Fruit fly (Drosophila melanogaster) whole organism, adult: ENCODE measurements around the gene FASN1.
A peak's percentile ranks its signal among the peaks of the same experiment; 100 is the strongest.

Source experiments
- CG11617 ChIP-seq: fragments of 200-800 bp; sonication (Bioruptor generic); optimal IDR thresholded peaks from 2 replicates; lab custom pipeline; 2017; ENCODE audit warnings: mild to moderate bottlenecking, missing biosample characterization, missing genetic modification reagents, missing genetic modification characterization
- CG12768 ChIP-seq: fragments of 200-800 bp; sonication (Bioruptor generic); optimal IDR thresholded peaks from 2 replicates; lab custom pipeline; 2017; ENCODE audit warnings: missing biosample characterization, missing genetic modification characterization, mild to moderate bottlenecking, moderate library complexity, missing genetic modification reagents
- CG14711 ChIP-seq: fragments of 200-800 bp; sonication (Bioruptor generic); optimal IDR thresholded peaks from 2 replicates; lab custom pipeline; 2018; ENCODE audit warnings: missing biosample characterization, mild to moderate bottlenecking, missing genetic modification characterization, moderate library complexity
- CG1620 ChIP-seq: fragments of 200-800 bp; sonication (Bioruptor generic); optimal IDR thresholded peaks from 2 replicates; lab custom pipeline; 2016; ENCODE audit warnings: missing biosample characterization, missing genetic modification characterization
- CG33017 ChIP-seq: fragments of 200-800 bp; sonication (Bioruptor generic); optimal IDR thresholded peaks from 2 replicates; lab custom pipeline; 2018; ENCODE audit warnings: missing biosample characterization, mild to moderate bottlenecking, missing genetic modification characterization, moderate library complexity
- CG5204 ChIP-seq: fragments of 200-800 bp; sonication (Bioruptor generic); optimal IDR thresholded peaks from 2 replicates; lab custom pipeline; 2016; ENCODE audit warnings: missing biosample characterization, missing genetic modification characterization
- CG7045 ChIP-seq: fragments of 200-800 bp; sonication (Bioruptor generic); optimal IDR thresholded peaks from 2 replicates; lab custom pipeline; 2017; ENCODE audit warnings: missing biosample characterization, mild to moderate bottlenecking, missing genetic modification characterization
- CG7101 ChIP-seq: fragments of 200-800 bp; sonication (Bioruptor generic); optimal IDR thresholded peaks from 2 replicates; lab custom pipeline; 2018; ENCODE audit warnings: missing biosample characterization, mild to moderate bottlenecking, missing genetic modification characterization, moderate library complexity
- Clk ChIP-seq: fragments of 200-800 bp; sonication (Bioruptor generic); optimal IDR thresholded peaks from 2 replicates; lab custom pipeline; 2017; ENCODE audit warnings: missing biosample characterization, missing genetic modification characterization
- Crg-1 ChIP-seq: fragments of 200-800 bp; sonication (Bioruptor generic); optimal IDR thresholded peaks from 2 replicates; lab custom pipeline; 2016; ENCODE audit warnings: missing biosample characterization, missing genetic modification characterization
- Hr96 ChIP-seq: fragments of 200-800 bp; sonication (Bioruptor generic); optimal IDR thresholded peaks from 2 replicates; lab custom pipeline; 2016; ENCODE audit warnings: missing biosample characterization, missing genetic modification characterization
- Mnt ChIP-seq: fragments of 200-800 bp; sonication (Bioruptor generic); optimal IDR thresholded peaks from 2 replicates; lab custom pipeline; 2016; ENCODE audit warnings: missing biosample characterization, mild to moderate bottlenecking, missing genetic modification characterization
- bab1 ChIP-seq: fragments of 200-800 bp; sonication (Bioruptor generic); optimal IDR thresholded peaks from 3 replicates; lab custom pipeline; 2019; ENCODE audit warnings: missing biosample characterization, mild to moderate bottlenecking, missing genetic modification characterization, moderate library complexity
- cic ChIP-seq: fragments of 200-800 bp; sonication (Bioruptor generic); optimal IDR thresholded peaks from 2 replicates; lab custom pipeline; 2017; ENCODE audit warnings: missing biosample characterization, mild to moderate bottlenecking, missing genetic modification characterization, moderate library complexity
- cnc ChIP-seq, 2 experiments: fragments of >200 bp; optimal IDR thresholded peaks; 2 replicates each; lab custom pipeline; 2017
- kay ChIP-seq: fragments of 200-800 bp; sonication (Bioruptor generic); peaks from one replicate; lab custom pipeline; 2016; ENCODE audit warnings: missing biosample characterization, missing genetic modification characterization, borderline replicate concordance
- ovo ChIP-seq: fragments of 200-800 bp; sonication (Bioruptor generic); optimal IDR thresholded peaks from 2 replicates; lab custom pipeline; 2016; ENCODE audit warnings: missing biosample characterization, missing genetic modification characterization
- pad ChIP-seq: fragments of 200-800 bp; sonication (Bioruptor generic); optimal IDR thresholded peaks from 3 replicates; lab custom pipeline; 2017; ENCODE audit warnings: missing biosample characterization, missing genetic modification characterization, mild to moderate bottlenecking, moderate library complexity, missing genetic modification reagents
- tj ChIP-seq: fragments of 200-800 bp; sonication (Bioruptor generic); optimal IDR thresholded peaks from 3 replicates; lab custom pipeline; 2017; ENCODE audit warnings: missing biosample characterization, mild to moderate bottlenecking, missing genetic modification characterization, moderate library complexity
- toe ChIP-seq: fragments of 200-800 bp; sonication (Bioruptor generic); optimal IDR thresholded peaks from 2 replicates; lab custom pipeline; 2016; ENCODE audit warnings: missing biosample characterization, missing genetic modification characterization

Gene FASN1

DNA sequence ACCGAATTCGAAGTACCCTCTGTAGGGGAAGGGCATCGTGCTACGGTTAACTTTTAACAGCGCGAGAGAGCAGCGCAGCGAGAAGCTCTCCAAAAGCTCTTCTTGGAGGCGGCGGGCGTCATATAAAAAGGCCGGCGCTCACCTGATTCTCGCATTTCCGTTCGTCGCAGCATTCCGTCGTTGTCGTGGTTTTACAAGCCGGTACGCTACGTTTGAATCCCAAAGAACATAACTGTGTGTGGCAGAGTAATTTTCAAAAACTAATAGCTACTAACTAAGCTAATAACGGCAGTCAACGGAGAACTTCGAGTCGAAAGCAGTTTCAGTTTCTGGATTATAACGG lies at the start of gene FASN1:
Gene FASN1, plus strand, starts transcription at position 151 of the 343 bp plus-strand sequence.
- peak; percentile 67 for TF ChIP-seq Hr96 (GFP tag; lab: Kevin White, UChicago)
- no peak for TF ChIP-seq Clk
- TF ChIP-seq CG11617 (GFP tag; lab: Kevin White, UChicago) = peak; percentile 0
- TF ChIP-seq cic = peak; percentile 55
- peak; percentile 61 for TF ChIP-seq ovo (GFP tag; lab: Kevin White, UChicago)
- peak; percentile 81 for TF ChIP-seq Mnt (GFP tag; lab: Kevin White, UChicago)
- peak; percentile 8 for TF ChIP-seq tj (GFP tag; lab: Kevin White, UChicago)
- TF ChIP-seq CG1620 = peak; percentile 69
- TF ChIP-seq CG14711 = peak; percentile 25
- peak; percentile 69 for TF ChIP-seq CG33017 (tag; lab: Kevin White, UChicago)
- peak; percentile 64 for TF ChIP-seq pad (GFP tag; lab: Kevin White, UChicago)
- TF ChIP-seq cnc (optimal IDR thresholded peaks at IDR 0.05; lab: Kevin White, UChicago) = no peak
- TF ChIP-seq CG7045 (GFP tag; lab: Kevin White, UChicago) = peak; percentile 43
- no peak for TF ChIP-seq toe (GFP tag; lab: Kevin White, UChicago)
- TF ChIP-seq bab1 (GFP tag; lab: Kevin White, UChicago) = peak; percentile 87
- peak; percentile 59 for TF ChIP-seq CG7101
- TF ChIP-seq CG12768 (GFP tag; lab: Kevin White, UChicago) = peak; percentile 81
- TF ChIP-seq CG5204 (GFP tag; lab: Kevin White, UChicago) = no peak
- TF ChIP-seq kay (GFP tag; lab: Kevin White, UChicago) = no peak
- peak; percentile 78 for TF ChIP-seq Crg-1

DNA sequence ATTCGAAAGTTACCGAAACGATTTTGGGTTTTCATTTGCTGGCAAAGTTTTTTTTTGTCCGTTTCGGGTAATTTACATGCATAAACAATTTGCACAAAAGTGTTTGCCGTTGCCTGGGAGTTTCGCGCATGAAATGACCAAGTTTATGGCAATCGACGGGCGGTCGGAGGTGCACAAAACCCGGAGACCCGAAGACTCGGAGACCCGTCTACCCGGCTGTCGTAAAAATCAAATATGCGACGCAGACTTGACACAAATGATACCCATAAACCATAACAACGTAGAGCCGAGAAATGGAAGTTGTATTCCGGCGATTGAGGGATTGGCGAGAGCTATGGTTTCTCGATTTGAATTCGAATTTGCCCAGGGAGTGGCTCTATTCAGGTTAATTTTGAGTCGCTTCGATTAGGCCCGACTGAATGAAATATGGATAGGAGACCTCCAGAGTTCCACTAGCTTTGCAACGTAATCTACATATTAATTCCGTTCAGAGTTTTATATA lies 49.4 kb upstream of the FASN1 start:
- no peak for TF ChIP-seq CG1620
- TF ChIP-seq tj (GFP tag; lab: Kevin White, UChicago) = no peak
- TF ChIP-seq Crg-1 = no peak
- TF ChIP-seq kay (GFP tag; lab: Kevin White, UChicago) = no peak
- no peak for TF ChIP-seq Hr96 (GFP tag; lab: Kevin White, UChicago)
- TF ChIP-seq toe (GFP tag; lab: Kevin White, UChicago) = no peak
- TF ChIP-seq CG12768 (GFP tag; lab: Kevin White, UChicago) = no peak
- no peak for TF ChIP-seq cic
- no peak for TF ChIP-seq CG7045 (GFP tag; lab: Kevin White, UChicago)
- TF ChIP-seq ovo (GFP tag; lab: Kevin White, UChicago) = no peak
- TF ChIP-seq Clk = no peak

DNA sequence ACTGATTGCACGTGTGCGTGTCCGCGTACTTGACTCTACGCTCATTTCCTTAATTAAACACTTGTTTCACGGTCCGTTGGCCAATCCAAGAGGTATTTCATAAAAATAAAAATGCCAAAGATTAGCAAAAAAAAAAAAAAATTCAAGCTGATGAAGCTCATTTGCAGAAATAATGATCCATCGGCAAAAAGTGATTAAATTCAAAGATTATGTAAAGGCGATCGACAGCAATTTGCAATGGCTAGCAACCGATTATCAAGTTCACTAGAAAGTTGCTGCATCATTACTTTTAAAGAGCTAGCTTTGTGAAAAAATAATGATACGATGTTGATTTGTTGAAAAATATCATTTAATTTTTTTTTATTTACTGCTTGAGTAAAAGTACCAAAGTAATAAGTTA lies 47.0 kb upstream of the FASN1 start:
- TF ChIP-seq Clk = no peak
- TF ChIP-seq CG5204 (GFP tag; lab: Kevin White, UChicago) = no peak
- TF ChIP-seq tj (GFP tag; lab: Kevin White, UChicago) = peak; percentile 96

DNA sequence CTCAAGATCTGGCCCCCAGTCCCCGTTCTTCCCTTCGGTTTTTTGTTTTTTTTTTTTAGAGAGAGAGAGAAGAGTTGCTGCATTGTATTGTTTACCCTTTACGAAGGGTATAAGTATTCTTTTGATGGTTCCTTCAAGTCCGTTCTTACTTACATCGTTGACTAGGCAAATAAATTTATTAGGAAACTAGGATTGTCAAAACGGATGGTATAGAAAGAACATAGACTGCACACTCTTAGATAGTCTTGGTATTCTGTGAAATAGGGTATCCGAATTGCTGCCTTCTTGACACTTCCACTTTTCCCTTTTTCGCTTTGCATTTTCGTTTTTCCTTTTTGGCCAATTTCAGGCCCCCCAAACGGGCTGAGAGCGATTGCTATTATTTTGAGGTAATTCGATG lies 44.9 kb upstream of the FASN1 start:
- no peak for TF ChIP-seq CG7101
- no peak for TF ChIP-seq CG11617 (GFP tag; lab: Kevin White, UChicago)
- no peak for TF ChIP-seq tj (GFP tag; lab: Kevin White, UChicago)
- no peak for TF ChIP-seq CG1620
- no peak for TF ChIP-seq Crg-1
- no peak for TF ChIP-seq toe (GFP tag; lab: Kevin White, UChicago)
- TF ChIP-seq Mnt (GFP tag; lab: Kevin White, UChicago) = no peak
- no peak for TF ChIP-seq CG5204 (GFP tag; lab: Kevin White, UChicago)
- TF ChIP-seq CG14711 = no peak
- no peak for TF ChIP-seq pad (GFP tag; lab: Kevin White, UChicago)
- TF ChIP-seq cic = no peak
- no peak for TF ChIP-seq ovo (GFP tag; lab: Kevin White, UChicago)
- TF ChIP-seq kay (GFP tag; lab: Kevin White, UChicago) = no peak
- no peak for TF ChIP-seq CG12768 (GFP tag; lab: Kevin White, UChicago)
- TF ChIP-seq CG7045 (GFP tag; lab: Kevin White, UChicago) = no peak
- TF ChIP-seq Clk = no peak
- no peak for TF ChIP-seq Hr96 (GFP tag; lab: Kevin White, UChicago)

DNA sequence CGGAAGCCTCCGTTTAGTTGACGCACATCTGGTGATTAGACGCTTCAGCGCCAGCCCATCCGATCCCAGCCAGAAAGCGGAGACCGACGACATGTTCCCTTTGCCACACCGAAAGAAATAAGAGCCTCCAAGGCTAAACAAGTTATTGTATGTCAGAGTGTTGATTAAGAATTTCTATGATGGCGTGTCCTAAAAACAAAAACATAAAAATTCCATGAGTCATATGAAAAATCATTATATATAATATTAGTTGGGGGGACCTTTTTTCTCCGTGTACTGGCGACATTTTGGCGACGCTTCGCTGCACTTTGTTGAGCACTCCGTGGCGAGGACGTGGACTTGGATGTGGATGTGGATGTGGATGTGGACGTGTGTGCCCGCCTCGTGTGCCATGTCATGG lies 43.6 kb upstream of the FASN1 start:
- TF ChIP-seq cnc (optimal IDR thresholded peaks at IDR 0.05; lab: Kevin White, UChicago) = no peak
- no peak for TF ChIP-seq Crg-1
- no peak for TF ChIP-seq CG14711
- no peak for TF ChIP-seq ovo (GFP tag; lab: Kevin White, UChicago)
- no peak for TF ChIP-seq CG1620
- TF ChIP-seq kay (GFP tag; lab: Kevin White, UChicago) = no peak
- TF ChIP-seq CG12768 (GFP tag; lab: Kevin White, UChicago) = no peak
- TF ChIP-seq Clk = no peak
- no peak for TF ChIP-seq pad (GFP tag; lab: Kevin White, UChicago)
- no peak for TF ChIP-seq Hr96 (GFP tag; lab: Kevin White, UChicago)
- TF ChIP-seq Mnt (GFP tag; lab: Kevin White, UChicago) = no peak
- TF ChIP-seq CG5204 (GFP tag; lab: Kevin White, UChicago) = no peak
- TF ChIP-seq cic = no peak

- TF ChIP-seq kay (GFP tag; lab: Kevin White, UChicago) (no peak), CG7101 (no peak), Clk (no peak), cic (peak; percentile 25), Mnt (GFP tag; lab: Kevin White, UChicago) (peak; percentile 58), CG14711 (peak; percentile 11), bab1 (GFP tag; lab: Kevin White, UChicago) (peak; percentile 30)
Measured at dm6 chr2L:3018212-3018611, 38.2 kb upstream of the FASN1 start, which contains the start of the genes CG17224 and CG17264. TSS of gene CG17224 (minus strand) at chr2L:3018308. TSS of gene CG17264 (plus strand) at chr2L:3018508.

- peak; percentile 16 for TF ChIP-seq bab1 (GFP tag; lab: Kevin White, UChicago)
- no peak for TF ChIP-seq Hr96 (GFP tag; lab: Kevin White, UChicago)
- TF ChIP-seq Mnt (GFP tag; lab: Kevin White, UChicago) = peak; percentile 31
- TF ChIP-seq CG14711 = peak; percentile 18
Measured at dm6 chr2L:3022986-3023385, 33.4 kb upstream of the FASN1 start, which contains the start of the genes alpha4GT1 and Prp40. TSS of gene alpha4GT1 (minus strand) at chr2L:3023141. TSS of gene Prp40 (plus strand) at chr2L:3023226.
